Worm (Caenorhabditis elegans) whole organism, L1 larva: ENCODE measurements around the gene bbln-1.

ENCODE experiments used
- aly-2 ChIP-seq: fragments of 150-350 bp; optimal IDR thresholded peaks from 2 replicates; lab custom pipeline; 2014; ENCODE audit warnings: missing biosample characterization, missing genetic modification characterization
- ama-1 ChIP-seq: fragments of 150-350 bp; optimal IDR thresholded peaks from 2 replicates; lab custom pipeline; 2014
- efl-3 ChIP-seq: fragments of 200-800 bp; sonication (Bioruptor generic); optimal IDR thresholded peaks from 2 replicates; lab custom pipeline; 2018; ENCODE audit warnings: mild to moderate bottlenecking, missing genetic modification characterization, missing compliant biosample characterization
- egl-27 ChIP-seq, 2 experiments: fragments of 150-350 bp in 1 of 2; sonication (generic microtip); optimal IDR thresholded peaks; 3 replicates each; lab custom pipeline; 2017 to 2018; ENCODE audit warnings: missing biosample characterization in 2 of 2, missing genetic modification characterization in 2 of 2, missing genetic modification reagents in 2 of 2
- fkh-10 ChIP-seq: sonication (generic microtip); optimal IDR thresholded peaks from 2 replicates; lab custom pipeline; 2017; ENCODE audit warnings: missing biosample characterization, missing genetic modification reagents, missing genetic modification characterization
- lin-39 ChIP-seq: fragments of 150-350 bp; optimal IDR thresholded peaks from 2 replicates; lab custom pipeline; 2014; ENCODE audit warnings: missing biosample characterization, missing genetic modification reagents, missing genetic modification characterization
- mdl-1 ChIP-seq, 2 experiments: fragments of 150-350 bp; optimal IDR thresholded peaks; 2 replicates each; lab custom pipeline; 2014 to 2017; ENCODE audit warnings: missing biosample characterization in 2 of 2, missing genetic modification characterization in 2 of 2, inconsistent platforms in 1 of 2
- mef-2 ChIP-seq: fragments of 150-350 bp; optimal IDR thresholded peaks from 2 replicates; lab custom pipeline; 2014; ENCODE audit warnings: missing biosample characterization, missing genetic modification characterization
- mep-1 ChIP-seq: fragments of 150-350 bp; optimal IDR thresholded peaks from 2 replicates; lab custom pipeline; 2014; ENCODE audit warnings: missing biosample characterization, missing genetic modification characterization
- nhr-237 ChIP-seq: fragments of 150-350 bp; optimal IDR thresholded peaks from 2 replicates; lab custom pipeline; 2014; ENCODE audit warnings: missing biosample characterization, missing genetic modification characterization
- nhr-77 ChIP-seq: fragments of 150-350 bp; optimal IDR thresholded peaks from 2 replicates; lab custom pipeline; 2014; ENCODE audit warnings: missing biosample characterization, missing genetic modification characterization
- nhr-90 ChIP-seq: sonication (generic microtip); optimal IDR thresholded peaks from 2 replicates; lab custom pipeline; 2016; ENCODE audit warnings: mild to moderate bottlenecking, missing genetic modification characterization, missing compliant biosample characterization; ENCODE audit not compliant: poor library complexity
- tbx-2 ChIP-seq: sonication (generic microtip); optimal IDR thresholded peaks from 2 replicates; lab custom pipeline; 2016; ENCODE audit warnings: missing genetic modification characterization, missing compliant biosample characterization
- zag-1 ChIP-seq: fragments of 150-350 bp; optimal IDR thresholded peaks from 2 replicates; lab custom pipeline; 2014; ENCODE audit warnings: missing biosample characterization, missing genetic modification characterization

- TF ChIP-seq aly-2 (no peak), mdl-1 (tag; optimal IDR thresholded peaks at IDR 0.05; lab: Kevin White, UChicago) (no peak), nhr-90 (no peak), tbx-2 (tag; lab: Kevin White, UChicago) (no peak), nhr-237 (tag; lab: Kevin White, UChicago) (no peak), mef-2 (tag; lab: Kevin White, UChicago) (no peak), lin-39 (tag; lab: Kevin White, UChicago) (no peak), mep-1 (tag; lab: Kevin White, UChicago) (no peak), ama-1 (no peak), efl-3 (GFP tag; lab: Kevin White, UChicago) (no peak), zag-1 (tag; lab: Kevin White, UChicago) (no peak), nhr-77 (tag; lab: Kevin White, UChicago) (no peak), fkh-10 (GFP tag; lab: Kevin White, UChicago) (no peak), egl-27 (tag; optimal IDR thresholded peaks at IDR 0.05; lab: Kevin White, UChicago) (no peak)
Observed at ce11 chrX:3101562-3101961, 50.7 kb downstream of the bbln-1 start.
